Fruit fly (Drosophila melanogaster) whole organism, prepupa: ENCODE data around the gene mrn.
A peak's percentile ranks its signal among the peaks of the same experiment; 100 is the strongest.

Source experiments
- CG10631 ChIP-seq: fragments of 200-800 bp; sonication (Bioruptor generic); optimal IDR thresholded peaks from 2 replicates; lab custom pipeline; 2016; ENCODE audit warnings: missing biosample characterization, missing genetic modification characterization
- CG11294 ChIP-seq: fragments of 200-800 bp; sonication (Bioruptor generic); IDR thresholded peaks from 2 replicates; pipeline ENCODE4 v1.3.6; 2022; ENCODE audit warnings: missing biosample characterization, missing genetic modification characterization
- CG11762 ChIP-seq: fragments of 200-800 bp; sonication (Bioruptor generic); optimal IDR thresholded peaks from 3 replicates; lab custom pipeline; 2016; ENCODE audit warnings: missing biosample characterization, missing genetic modification characterization; ENCODE audit not compliant: insufficient read depth
- CG15336 ChIP-seq: fragments of 200-800 bp; sonication (Bioruptor generic); IDR thresholded peaks from 2 replicates; pipeline ENCODE4 v1.3.6; 2022; ENCODE audit warnings: missing biosample characterization, missing genetic modification characterization
- CG1621 ChIP-seq: fragments of 200-800 bp; sonication (Bioruptor generic); optimal IDR thresholded peaks from 3 replicates; lab custom pipeline; 2018; ENCODE audit warnings: missing biosample characterization, mild to moderate bottlenecking, missing genetic modification characterization
- CG16779 ChIP-seq: fragments of 200-800 bp; sonication (Bioruptor generic); optimal IDR thresholded peaks from 3 replicates; lab custom pipeline; 2017; ENCODE audit warnings: missing biosample characterization, mild to moderate bottlenecking, missing genetic modification characterization
- CG3032 ChIP-seq: fragments of 200-800 bp; optimal IDR thresholded peaks from 2 replicates; lab custom pipeline; 2019; ENCODE audit warnings: missing biosample characterization, mild to moderate bottlenecking, missing genetic modification characterization, moderate library complexity
- CG31627 ChIP-seq: fragments of 200-800 bp; sonication (Bioruptor generic); optimal IDR thresholded peaks from 3 replicates; lab custom pipeline; 2016; ENCODE audit warnings: missing biosample characterization, missing genetic modification characterization
- CG32006 ChIP-seq: fragments of 200-800 bp; sonication (Bioruptor generic); optimal IDR thresholded peaks from 3 replicates; lab custom pipeline; 2017; ENCODE audit warnings: missing biosample characterization, mild to moderate bottlenecking, missing genetic modification characterization
- CG34406 ChIP-seq: fragments of 200-800 bp; sonication (Bioruptor generic); optimal IDR thresholded peaks from 3 replicates; lab custom pipeline; 2016; ENCODE audit warnings: missing biosample characterization, missing genetic modification characterization
- CG3919 ChIP-seq: fragments of 200-800 bp; sonication (Bioruptor generic); optimal IDR thresholded peaks from 3 replicates; lab custom pipeline; 2016; ENCODE audit warnings: missing biosample characterization, missing genetic modification characterization
- CG4318 ChIP-seq: fragments of 200-800 bp; sonication (Bioruptor generic); optimal IDR thresholded peaks from 3 replicates; lab custom pipeline; 2017; ENCODE audit warnings: missing biosample characterization, mild to moderate bottlenecking, missing genetic modification characterization
- CG6163 ChIP-seq: fragments of 200-800 bp; sonication (Bioruptor generic); IDR thresholded peaks from 3 replicates; pipeline ENCODE4 v1.3.6; 2022; ENCODE audit warnings: missing biosample characterization, missing genetic modification characterization
- CG6276 ChIP-seq: fragments of 200-800 bp; sonication (Bioruptor generic); optimal IDR thresholded peaks from 2 replicates; lab custom pipeline; 2017; ENCODE audit warnings: missing biosample characterization, mild to moderate bottlenecking, missing genetic modification characterization
- CG6792 ChIP-seq: fragments of 200-800 bp; sonication (Bioruptor generic); optimal IDR thresholded peaks from 3 replicates; lab custom pipeline; 2016; ENCODE audit warnings: missing biosample characterization, missing genetic modification characterization
- CG6854 ChIP-seq: fragments of 200-800 bp; sonication (Bioruptor generic); optimal IDR thresholded peaks from 2 replicates; lab custom pipeline; 2017; ENCODE audit warnings: missing biosample characterization, mild to moderate bottlenecking, missing genetic modification characterization
- CG7368 ChIP-seq: fragments of 200-800 bp; sonication (Bioruptor generic); optimal IDR thresholded peaks from 3 replicates; lab custom pipeline; 2016; ENCODE audit warnings: missing biosample characterization, missing genetic modification characterization
- CG8119 ChIP-seq: fragments of 200-800 bp; sonication (Bioruptor generic); IDR thresholded peaks from 3 replicates; pipeline ENCODE4 v1.3.6; 2022; ENCODE audit warnings: missing biosample characterization, missing genetic modification characterization
- CG8319 ChIP-seq: fragments of 200-800 bp; sonication (Bioruptor generic); optimal IDR thresholded peaks from 3 replicates; lab custom pipeline; 2016; ENCODE audit warnings: missing biosample characterization, missing genetic modification characterization
- CG8632 ChIP-seq: fragments of 200-800 bp; sonication (Bioruptor generic); optimal IDR thresholded peaks from 3 replicates; lab custom pipeline; 2016; ENCODE audit warnings: missing biosample characterization, missing genetic modification characterization
- CG9139 ChIP-seq: fragments of 200-800 bp; sonication (Bioruptor generic); optimal IDR thresholded peaks from 3 replicates; lab custom pipeline; 2017; ENCODE audit warnings: missing biosample characterization, mild to moderate bottlenecking, missing genetic modification characterization
- Eip75B ChIP-seq: fragments of 200-800 bp; sonication (Bioruptor generic); optimal IDR thresholded peaks from 3 replicates; lab custom pipeline; 2016; ENCODE audit warnings: missing biosample characterization, missing genetic modification characterization
- Eip78C ChIP-seq: fragments of 200-800 bp; sonication (Bioruptor generic); peaks from one replicate; lab custom pipeline; 2016; ENCODE audit warnings: missing biosample characterization, missing genetic modification characterization
- Eip93F ChIP-seq: fragments of 200-800 bp; sonication (Bioruptor generic); optimal IDR thresholded peaks from 2 replicates; lab custom pipeline; 2016; ENCODE audit warnings: missing biosample characterization, mild to moderate bottlenecking, missing genetic modification characterization
- Ets21C ChIP-seq: fragments of 200-800 bp; sonication (Bioruptor generic); optimal IDR thresholded peaks from 3 replicates; lab custom pipeline; 2016; ENCODE audit warnings: missing biosample characterization, missing genetic modification characterization
- Ets96B ChIP-seq: fragments of 200-800 bp; optimal IDR thresholded peaks from 2 replicates; lab custom pipeline; 2019; ENCODE audit warnings: missing biosample characterization, mild to moderate bottlenecking, missing genetic modification characterization, moderate library complexity
- Gug ChIP-seq: fragments of 200-800 bp; sonication (Bioruptor generic); IDR thresholded peaks from 2 replicates; pipeline ENCODE4 v1.3.6; 2022; ENCODE audit warnings: missing biosample characterization, missing genetic modification characterization
- Hr38 ChIP-seq: sonication (Bioruptor generic); optimal IDR thresholded peaks from 2 replicates; lab custom pipeline; 2016; ENCODE audit warnings: missing biosample characterization, missing genetic modification characterization
- Hr39 ChIP-seq: fragments of 200-800 bp; sonication (Bioruptor generic); optimal IDR thresholded peaks from 2 replicates; lab custom pipeline; 2016; ENCODE audit warnings: missing biosample characterization, missing genetic modification characterization
- Hr4 ChIP-seq: fragments of 200-800 bp; sonication (Bioruptor generic); optimal IDR thresholded peaks from 3 replicates; lab custom pipeline; 2016; ENCODE audit warnings: missing biosample characterization, missing genetic modification characterization
- Met ChIP-seq: fragments of 200-800 bp; sonication (Bioruptor generic); optimal IDR thresholded peaks from 3 replicates; lab custom pipeline; 2016; ENCODE audit warnings: missing biosample characterization, missing genetic modification characterization
- Smox ChIP-seq: fragments of 200-800 bp; sonication (Bioruptor generic); optimal IDR thresholded peaks from 3 replicates; lab custom pipeline; 2016; ENCODE audit warnings: missing biosample characterization, missing genetic modification characterization
- Sox102F ChIP-seq: fragments of 200-800 bp; sonication (Bioruptor generic); optimal IDR thresholded peaks from 2 replicates; lab custom pipeline; 2016; ENCODE audit warnings: missing biosample characterization, mild to moderate bottlenecking, missing genetic modification characterization
- Sox14 ChIP-seq: fragments of 200-800 bp; sonication (Bioruptor generic); optimal IDR thresholded peaks from 3 replicates; lab custom pipeline; 2016; ENCODE audit warnings: missing biosample characterization, missing genetic modification characterization
- Sox15 ChIP-seq: fragments of 200-800 bp; sonication (Bioruptor generic); optimal IDR thresholded peaks from 3 replicates; lab custom pipeline; 2016; ENCODE audit warnings: missing biosample characterization, missing genetic modification characterization
- achi ChIP-seq: fragments of 200-800 bp; sonication (Bioruptor generic); optimal IDR thresholded peaks from 3 replicates; lab custom pipeline; 2016; ENCODE audit warnings: missing biosample characterization, missing genetic modification characterization
- acj6 ChIP-seq: fragments of 200-800 bp; sonication (Bioruptor generic); optimal IDR thresholded peaks from 3 replicates; lab custom pipeline; 2016; ENCODE audit warnings: missing biosample characterization, missing genetic modification characterization
- cyc ChIP-seq: fragments of 200-800 bp; sonication (Bioruptor generic); optimal IDR thresholded peaks from 3 replicates; lab custom pipeline; 2016; ENCODE audit warnings: missing biosample characterization, missing genetic modification characterization
- dac ChIP-seq: fragments of 200-800 bp; sonication (Bioruptor generic); optimal IDR thresholded peaks from 2 replicates; lab custom pipeline; 2017; ENCODE audit warnings: missing biosample characterization, mild to moderate bottlenecking, missing genetic modification characterization
- dsx ChIP-seq: fragments of 200-800 bp; optimal IDR thresholded peaks from 3 replicates; lab custom pipeline; 2019; ENCODE audit warnings: missing biosample characterization, mild to moderate bottlenecking, missing genetic modification characterization, moderate library complexity; ENCODE audit not compliant: poor library complexity, severe bottlenecking
- eg ChIP-seq: fragments of 200-800 bp; sonication (Bioruptor generic); IDR thresholded peaks from 3 replicates; pipeline ENCODE4 v1.3.6; 2022; ENCODE audit warnings: missing biosample characterization, missing genetic modification characterization
- esn ChIP-seq: fragments of 200-800 bp; sonication (Bioruptor generic); optimal IDR thresholded peaks from 2 replicates; lab custom pipeline; 2016; ENCODE audit warnings: missing biosample characterization, mild to moderate bottlenecking, missing genetic modification characterization, moderate library complexity
- fd85E ChIP-seq: fragments of 200-800 bp; sonication (Bioruptor generic); optimal IDR thresholded peaks from 3 replicates; lab custom pipeline; 2016; ENCODE audit warnings: missing biosample characterization, missing genetic modification characterization
- fkh ChIP-seq: fragments of 200-800 bp; sonication (Bioruptor generic); optimal IDR thresholded peaks from 3 replicates; lab custom pipeline; 2017; ENCODE audit warnings: missing biosample characterization, mild to moderate bottlenecking, missing genetic modification characterization, moderate library complexity
- lz ChIP-seq: fragments of 200-800 bp; sonication (Bioruptor generic); optimal IDR thresholded peaks from 3 replicates; lab custom pipeline; 2016; ENCODE audit warnings: missing biosample characterization, missing genetic modification characterization
- net ChIP-seq: fragments of 200-800 bp; sonication (Bioruptor generic); optimal IDR thresholded peaks from 3 replicates; lab custom pipeline; 2016; ENCODE audit warnings: missing biosample characterization, missing genetic modification characterization
- pdm3 ChIP-seq: fragments of 200-800 bp; sonication (Bioruptor generic); optimal IDR thresholded peaks from 3 replicates; lab custom pipeline; 2016; ENCODE audit warnings: missing biosample characterization, missing genetic modification characterization
- salr ChIP-seq, 2 experiments: fragments of 200-800 bp; sonication (Bioruptor generic); optimal IDR thresholded peaks; 3 replicates each; lab custom pipeline; 2016 to 2018; ENCODE audit warnings: missing biosample characterization in 2 of 2, missing genetic modification characterization in 2 of 2, mild to moderate bottlenecking in 1 of 2
- spab ChIP-seq: fragments of 200-800 bp; sonication (Bioruptor generic); optimal IDR thresholded peaks from 2 replicates; lab custom pipeline; 2017; ENCODE audit warnings: missing biosample characterization, mild to moderate bottlenecking, missing genetic modification characterization, missing genetic modification reagents
- ss ChIP-seq, 2 experiments: fragments of 200-800 bp; sonication (Bioruptor generic); optimal IDR thresholded peaks; 2 replicates in 1 of 2; 3 replicates in 1 of 2; lab custom pipeline; 2017 to 2018; ENCODE audit warnings: mild to moderate bottlenecking in 2 of 2, missing biosample characterization in 2 of 2, missing genetic modification characterization in 2 of 2, moderate library complexity in 1 of 2
- svp ChIP-seq: fragments of 200-800 bp; sonication (Bioruptor generic); peaks from one replicate; lab custom pipeline; 2016; ENCODE audit warnings: missing biosample characterization, missing genetic modification characterization

The mrn gene

DNA sequence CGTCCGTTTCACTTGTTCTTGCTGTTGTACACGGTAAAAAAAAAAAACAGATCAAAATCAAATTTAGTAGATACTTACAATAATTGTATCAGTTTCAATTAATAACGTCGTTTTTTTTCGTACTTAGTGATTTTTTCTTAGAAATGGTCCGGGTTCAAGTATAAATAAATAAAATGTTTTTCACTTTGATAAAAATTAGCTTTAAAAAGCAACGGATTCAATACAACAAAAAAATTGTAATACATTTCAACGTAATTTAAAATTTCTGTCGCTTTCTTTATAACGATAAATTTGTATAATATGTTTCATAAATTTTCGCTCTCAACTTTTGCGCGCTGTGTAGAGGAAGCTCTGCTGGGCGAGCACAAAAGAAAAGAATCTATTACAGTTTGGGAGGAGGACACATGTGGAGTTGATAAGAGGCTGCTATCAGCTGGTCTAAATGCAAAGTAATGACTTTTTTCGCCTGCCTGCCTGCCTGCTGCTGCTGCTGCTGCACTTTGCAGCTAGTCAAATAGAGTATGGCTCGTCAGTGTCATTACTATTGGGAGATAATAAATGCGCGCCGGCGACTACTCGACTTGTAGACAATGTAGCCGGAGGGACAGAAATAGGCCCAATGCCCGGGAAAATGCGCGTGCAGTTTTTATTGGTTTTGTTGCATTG is 42.3 kb downstream of the mrn start:
- TF ChIP-seq pdm3 (peak; percentile 68), achi (peak; percentile 76), Hr38 (GFP tag; lab: Kevin White, UChicago) (no peak), Eip75B (GFP tag; lab: Kevin White, UChicago) (peak; percentile 63), CG32006 (GFP tag; lab: Kevin White, UChicago) (peak; percentile 90), Sox14 (GFP tag; lab: Kevin White, UChicago) (peak; percentile 71), Ets21C (GFP tag; lab: Kevin White, UChicago) (no peak), CG8632 (GFP tag; lab: Kevin White, UChicago) (peak; percentile 29), CG4318 (GFP tag; lab: Kevin White, UChicago) (peak; percentile 71), salr (GFP tag; optimal IDR thresholded peaks at IDR 0.05; lab: Kevin White, UChicago) (peak in 1 of 2 experiments; percentile 84), CG6854 (GFP tag; lab: Kevin White, UChicago) (no peak), CG9139 (GFP tag; lab: Kevin White, UChicago) (no peak), spab (GFP tag; lab: Kevin White, UChicago) (peak; percentile 60), Eip78C (GFP tag; lab: Kevin White, UChicago) (peak; percentile 93), Ets96B (tag; lab: Kevin White, UChicago) (peak; percentile 62), fkh (GFP tag; lab: Kevin White, UChicago) (no peak), dsx (GFP tag; lab: Kevin White, UChicago) (peak; percentile 51), CG6163 (GFP tag; lab: Robert Waterston, UW) (peak; percentile 36; the same call in 2 of the 3 replicates), Hr4 (GFP tag; lab: Kevin White, UChicago) (peak; percentile 86), esn (GFP tag; lab: Kevin White, UChicago) (peak; percentile 46), lz (peak; percentile 51), Hr39 (GFP tag; lab: Kevin White, UChicago) (peak; percentile 47), CG3032 (tag; lab: Kevin White, UChicago) (peak; percentile 56), dac (GFP tag; lab: Kevin White, UChicago) (peak; percentile 41), CG8119 (GFP tag; lab: Robert Waterston, UW) (peak; percentile 58; the same call in 2 of the 3 replicates), Sox102F (GFP tag; lab: Kevin White, UChicago) (peak; percentile 31), CG10631 (GFP tag; lab: Kevin White, UChicago) (peak; percentile 70), CG31627 (GFP tag; lab: Kevin White, UChicago) (peak; percentile 37), CG15336 (peak; percentile 79), Eip93F (GFP tag; lab: Kevin White, UChicago) (no peak), eg (GFP tag; lab: Robert Waterston, UW) (peak; percentile 62; the same call in 1 of the 3 replicates), CG7368 (GFP tag; lab: Kevin White, UChicago) (no peak), CG11762 (peak; percentile 59), CG11294 (GFP tag; lab: Robert Waterston, UW) (peak; percentile 42; the same call in 1 of the 2 replicates), svp (GFP tag; lab: Kevin White, UChicago) (peak; percentile 88), CG6792 (GFP tag; lab: Kevin White, UChicago) (peak; percentile 27), Gug (GFP tag; lab: Robert Waterston, UW) (peak; percentile 71), CG6276 (GFP tag; lab: Kevin White, UChicago) (peak; percentile 79), CG8319 (peak; percentile 21), ss (GFP tag; optimal IDR thresholded peaks at IDR 0.05; lab: Kevin White, UChicago) (peak; percentile 36 to 67), fd85E (no peak), Met (GFP tag; lab: Kevin White, UChicago) (peak; percentile 56), CG16779 (tag; lab: Kevin White, UChicago) (peak; percentile 30), net (peak; percentile 71), acj6 (GFP tag; lab: Kevin White, UChicago) (peak; percentile 55), Sox15 (peak; percentile 35), CG1621 (no peak), cyc (GFP tag; lab: Kevin White, UChicago) (peak; percentile 20), CG34406 (GFP tag; lab: Kevin White, UChicago) (peak; percentile 48), CG3919 (GFP tag; lab: Kevin White, UChicago) (peak; percentile 45), Smox (GFP tag; lab: Kevin White, UChicago) (peak; percentile 55)
